Fruit fly (Drosophila melanogaster) whole organism, embryonic: ENCODE results near the gene sick.
A peak's percentile ranks its signal among the peaks of the same experiment; 100 is the strongest.

Source experiments
- CG10543 ChIP-seq: fragments of 200-800 bp; sonication (Bioruptor generic); optimal IDR thresholded peaks from 3 replicates; lab custom pipeline; 2017; ENCODE audit warnings: missing biosample characterization, mild to moderate bottlenecking, missing genetic modification characterization, moderate library complexity
- CG13296 ChIP-seq: fragments of 200-800 bp; sonication (Bioruptor generic); optimal IDR thresholded peaks from 3 replicates; lab custom pipeline; 2018; ENCODE audit warnings: missing biosample characterization, mild to moderate bottlenecking, missing genetic modification characterization
- CG14710 ChIP-seq: fragments of 200-800 bp; sonication (Bioruptor generic); optimal IDR thresholded peaks from 3 replicates; lab custom pipeline; 2019; ENCODE audit warnings: missing biosample characterization, mild to moderate bottlenecking, missing genetic modification characterization, moderate library complexity
- CG14860 ChIP-seq: fragments of 200-800 bp; sonication (Bioruptor generic); IDR thresholded peaks from 3 replicates; pipeline ENCODE4 v1.3.6; 2022; ENCODE audit warnings: missing biosample characterization, missing genetic modification characterization; ENCODE audit not compliant: partially characterized antibody
- CG15073 ChIP-seq: fragments of 200-800 bp; sonication (Bioruptor generic); optimal IDR thresholded peaks from 2 replicates; lab custom pipeline; 2016; ENCODE audit warnings: missing biosample characterization, missing genetic modification characterization
- CG16815 ChIP-seq: fragments of 200-800 bp; sonication (Bioruptor generic); optimal IDR thresholded peaks from 3 replicates; lab custom pipeline; 2017; ENCODE audit warnings: missing biosample characterization, mild to moderate bottlenecking, missing genetic modification characterization
- CG16863 ChIP-seq: fragments of 200-800 bp; sonication (Bioruptor generic); optimal IDR thresholded peaks from 3 replicates; lab custom pipeline; 2016; ENCODE audit warnings: missing biosample characterization, missing genetic modification characterization
- CG17328 ChIP-seq: fragments of 200-800 bp; sonication (Bioruptor generic); IDR thresholded peaks from 2 replicates; pipeline ENCODE4 v1.3.6; 2022; ENCODE audit warnings: missing biosample characterization, missing genetic modification characterization
- CG17612 ChIP-seq: fragments of 200-800 bp; sonication (Bioruptor generic); IDR thresholded peaks from 2 replicates; pipeline ENCODE4 v1.3.6; 2022; ENCODE audit warnings: missing biosample characterization, missing genetic modification characterization
- CG1832 ChIP-seq: fragments of 200-800 bp; sonication (Bioruptor generic); optimal IDR thresholded peaks from 2 replicates; lab custom pipeline; 2017; ENCODE audit warnings: missing biosample characterization, mild to moderate bottlenecking, missing genetic modification characterization, inconsistent platforms
- CG3163 ChIP-seq: fragments of 200-800 bp; sonication (Bioruptor generic); optimal IDR thresholded peaks from 3 replicates; lab custom pipeline; 2016; ENCODE audit warnings: missing biosample characterization, missing genetic modification characterization
- CG32772 ChIP-seq: fragments of 200-800 bp; sonication (Bioruptor generic); IDR thresholded peaks from 2 replicates; pipeline ENCODE4 v1.3.6; 2022; ENCODE audit warnings: missing biosample characterization, missing genetic modification characterization
- CG33557 ChIP-seq: fragments of 200-800 bp; sonication (Bioruptor generic); optimal IDR thresholded peaks from 2 replicates; lab custom pipeline; 2019; ENCODE audit warnings: missing biosample characterization, mild to moderate bottlenecking, missing genetic modification characterization, moderate library complexity
- CG3407 ChIP-seq: fragments of 200-800 bp; sonication (Bioruptor generic); optimal IDR thresholded peaks from 2 replicates; lab custom pipeline; 2018; ENCODE audit warnings: missing biosample characterization, mild to moderate bottlenecking, missing genetic modification characterization
- CG34224 ChIP-seq: fragments of 200-800 bp; sonication (Bioruptor generic); IDR thresholded peaks from 3 replicates; pipeline ENCODE4 v1.3.6; 2022; ENCODE audit warnings: missing biosample characterization, missing genetic modification characterization; ENCODE audit not compliant: partially characterized antibody
- CG3726 ChIP-seq: fragments of 200-800 bp; sonication (Bioruptor generic); IDR thresholded peaks from 3 replicates; pipeline ENCODE4, ENCODE4 v1.3.6; 2022; ENCODE audit warnings: missing biosample characterization, missing genetic modification characterization
- CG4707 ChIP-seq: fragments of 200-800 bp; sonication (Bioruptor generic); optimal IDR thresholded peaks from 2 replicates; lab custom pipeline; 2018; ENCODE audit warnings: missing biosample characterization, mild to moderate bottlenecking, missing genetic modification characterization, moderate library complexity
- CG4820 ChIP-seq: fragments of 200-800 bp; sonication (Bioruptor generic); optimal IDR thresholded peaks from 3 replicates; lab custom pipeline; 2016; ENCODE audit warnings: missing biosample characterization, missing genetic modification characterization
- CG5953 ChIP-seq: fragments of 200-800 bp; sonication (Bioruptor generic); IDR thresholded peaks from 2 replicates; pipeline ENCODE4 v1.3.6; 2022; ENCODE audit warnings: missing biosample characterization, missing genetic modification characterization
- CG7372 ChIP-seq: fragments of 200-800 bp; sonication (Bioruptor generic); IDR thresholded peaks from 2 replicates; pipeline ENCODE4 v1.3.6; 2022; ENCODE audit warnings: missing biosample characterization, missing genetic modification characterization
- CG7928 ChIP-seq: fragments of 200-800 bp; sonication (Bioruptor generic); optimal IDR thresholded peaks from 2 replicates; lab custom pipeline; 2017; ENCODE audit warnings: missing biosample characterization, mild to moderate bottlenecking, missing genetic modification characterization
- CG8281 ChIP-seq: fragments of 200-800 bp; sonication (Bioruptor generic); optimal IDR thresholded peaks from 2 replicates; lab custom pipeline; 2018; ENCODE audit warnings: missing biosample characterization, mild to moderate bottlenecking, missing genetic modification characterization, moderate library complexity
- Eip74EF ChIP-seq, 2 experiments: fragments of 200-800 bp in 1 of 2; fragments of >200 bp in 1 of 2; sonication (Bioruptor generic) in 1 of 2; optimal IDR thresholded peaks; 2 replicates each; lab custom pipeline; 2017 to 2019; ENCODE audit warnings: missing biosample characterization in 2 of 2, missing genetic modification characterization in 2 of 2, mild to moderate bottlenecking in 1 of 2, moderate library complexity in 1 of 2
- Hey ChIP-seq: fragments of 200-800 bp; sonication (Bioruptor generic); optimal IDR thresholded peaks from 3 replicates; lab custom pipeline; 2018; ENCODE audit warnings: missing biosample characterization, mild to moderate bottlenecking, missing genetic modification characterization
- Kr ChIP-seq: fragments of 200-800 bp; sonication (Bioruptor generic); optimal IDR thresholded peaks from 2 replicates; lab custom pipeline; 2017; ENCODE audit warnings: missing biosample characterization, mild to moderate bottlenecking, missing genetic modification characterization
- Lpt ChIP-seq: fragments of >200 bp; optimal IDR thresholded peaks from 2 replicates; lab custom pipeline; 2018; ENCODE audit warnings: missing biosample characterization, missing genetic modification characterization
- Max ChIP-seq: fragments of 200-800 bp; sonication (Bioruptor generic); optimal IDR thresholded peaks from 2 replicates; lab custom pipeline; 2016; ENCODE audit warnings: missing biosample characterization, mild to moderate bottlenecking, missing genetic modification characterization
- Nf-YB ChIP-seq: fragments of 200-800 bp; sonication (Bioruptor generic); optimal IDR thresholded peaks from 3 replicates; lab custom pipeline; 2019; ENCODE audit warnings: missing biosample characterization, mild to moderate bottlenecking, missing genetic modification characterization, moderate library complexity
- Opbp ChIP-seq: fragments of 200-800 bp; sonication (Bioruptor generic); IDR thresholded peaks from 3 replicates; pipeline ENCODE4 v1.3.6; 2022; ENCODE audit warnings: missing biosample characterization, missing genetic modification characterization; ENCODE audit not compliant: partially characterized antibody
- Optix ChIP-seq: fragments of 200-800 bp; sonication (Bioruptor generic); IDR thresholded peaks from 3 replicates; pipeline ENCODE4 v1.3.6; 2022; ENCODE audit warnings: missing biosample characterization, missing genetic modification characterization
- Rx ChIP-seq: fragments of 200-800 bp; sonication (Bioruptor generic); IDR thresholded peaks from 2 replicates; pipeline ENCODE4 v1.3.6; 2022; ENCODE audit warnings: missing biosample characterization, missing genetic modification characterization
- Stat92E ChIP-seq, 3 experiments: fragments of >200 bp in 2 of 3; fragments of 200-800 bp in 1 of 3; sonication (Bioruptor generic) in 1 of 3; optimal IDR thresholded peaks; 2 replicates each; lab custom pipeline; 2017 to 2019; ENCODE audit warnings: missing biosample characterization in 3 of 3, missing genetic modification characterization in 3 of 3, mild to moderate bottlenecking in 1 of 3, moderate library complexity in 1 of 3
- Xbp1 ChIP-seq: fragments of 200-800 bp; sonication (Bioruptor generic); optimal IDR thresholded peaks from 3 replicates; lab custom pipeline; 2016; ENCODE audit warnings: missing biosample characterization, mild to moderate bottlenecking, missing genetic modification characterization
- cg ChIP-seq: fragments of 200-800 bp; sonication (Bioruptor generic); optimal IDR thresholded peaks from 3 replicates; lab custom pipeline; 2019; ENCODE audit warnings: missing biosample characterization, mild to moderate bottlenecking, missing genetic modification characterization, moderate library complexity
- croc ChIP-seq: fragments of 200-800 bp; sonication (Bioruptor generic); conservative IDR thresholded peaks from 3 replicates; pipeline ENCODE4 v1.3.6; 2022; ENCODE audit warnings: missing biosample characterization, missing genetic modification characterization
- da ChIP-seq: fragments of 200-800 bp; sonication (Bioruptor generic); optimal IDR thresholded peaks from 2 replicates; lab custom pipeline; 2016; ENCODE audit warnings: missing biosample characterization, missing genetic modification characterization
- dmrt11E ChIP-seq: fragments of 200-800 bp; sonication (Bioruptor generic); optimal IDR thresholded peaks from 3 replicates; lab custom pipeline; 2018; ENCODE audit warnings: missing biosample characterization, mild to moderate bottlenecking, missing genetic modification characterization, moderate library complexity
- eyg ChIP-seq: fragments of 200-800 bp; sonication (Bioruptor generic); optimal IDR thresholded peaks from 3 replicates; lab custom pipeline; 2016; ENCODE audit warnings: missing biosample characterization, missing genetic modification characterization
- fru ChIP-seq: fragments of >200 bp; optimal IDR thresholded peaks from 2 replicates; lab custom pipeline; 2017
- gro ChIP-seq: fragments of 200-800 bp; sonication (Bioruptor generic); optimal IDR thresholded peaks from 2 replicates; lab custom pipeline; 2016; ENCODE audit warnings: missing biosample characterization, missing genetic modification characterization
- kay ChIP-seq: fragments of 200-800 bp; sonication (Bioruptor generic); optimal IDR thresholded peaks from 2 replicates; lab custom pipeline; 2016; ENCODE audit warnings: missing biosample characterization, missing genetic modification characterization
- ken ChIP-seq: fragments of 200-800 bp; sonication (Bioruptor generic); IDR thresholded peaks from 3 replicates; pipeline ENCODE4 v1.3.6; 2022; ENCODE audit warnings: missing biosample characterization, missing genetic modification characterization
- lab ChIP-seq: fragments of 200-800 bp; sonication (Bioruptor generic); optimal IDR thresholded peaks from 3 replicates; lab custom pipeline; 2017; ENCODE audit warnings: missing biosample characterization, missing genetic modification characterization, mild to moderate bottlenecking, moderate library complexity, missing genetic modification reagents
- lbe ChIP-seq: fragments of 200-800 bp; sonication (Bioruptor generic); optimal IDR thresholded peaks from 2 replicates; lab custom pipeline; 2016; ENCODE audit warnings: missing biosample characterization, mild to moderate bottlenecking, missing genetic modification characterization
- sens-2 ChIP-seq: fragments of 200-800 bp; sonication (Bioruptor generic); IDR thresholded peaks from 2 replicates; pipeline ENCODE4 v1.3.6; 2022; ENCODE audit warnings: missing biosample characterization, missing genetic modification characterization
- sim ChIP-seq: fragments of 200-800 bp; sonication (Bioruptor generic); IDR thresholded peaks from 2 replicates; pipeline ENCODE4 v1.3.6; 2022; ENCODE audit warnings: missing biosample characterization, missing genetic modification characterization
- toy ChIP-seq: fragments of 200-800 bp; sonication (Bioruptor generic); IDR thresholded peaks from 2 replicates; pipeline ENCODE4 v1.3.6; 2022; ENCODE audit warnings: missing biosample characterization, missing genetic modification characterization
- tup ChIP-seq: fragments of 200-800 bp; sonication (Bioruptor generic); optimal IDR thresholded peaks from 2 replicates; lab custom pipeline; 2016; ENCODE audit warnings: missing biosample characterization, mild to moderate bottlenecking, missing genetic modification characterization, moderate library complexity
- zfh2 ChIP-seq: fragments of 200-800 bp; sonication (Bioruptor generic); optimal IDR thresholded peaks from 2 replicates; lab custom pipeline; 2016; ENCODE audit warnings: missing biosample characterization, missing genetic modification characterization

Gene sick

DNA sequence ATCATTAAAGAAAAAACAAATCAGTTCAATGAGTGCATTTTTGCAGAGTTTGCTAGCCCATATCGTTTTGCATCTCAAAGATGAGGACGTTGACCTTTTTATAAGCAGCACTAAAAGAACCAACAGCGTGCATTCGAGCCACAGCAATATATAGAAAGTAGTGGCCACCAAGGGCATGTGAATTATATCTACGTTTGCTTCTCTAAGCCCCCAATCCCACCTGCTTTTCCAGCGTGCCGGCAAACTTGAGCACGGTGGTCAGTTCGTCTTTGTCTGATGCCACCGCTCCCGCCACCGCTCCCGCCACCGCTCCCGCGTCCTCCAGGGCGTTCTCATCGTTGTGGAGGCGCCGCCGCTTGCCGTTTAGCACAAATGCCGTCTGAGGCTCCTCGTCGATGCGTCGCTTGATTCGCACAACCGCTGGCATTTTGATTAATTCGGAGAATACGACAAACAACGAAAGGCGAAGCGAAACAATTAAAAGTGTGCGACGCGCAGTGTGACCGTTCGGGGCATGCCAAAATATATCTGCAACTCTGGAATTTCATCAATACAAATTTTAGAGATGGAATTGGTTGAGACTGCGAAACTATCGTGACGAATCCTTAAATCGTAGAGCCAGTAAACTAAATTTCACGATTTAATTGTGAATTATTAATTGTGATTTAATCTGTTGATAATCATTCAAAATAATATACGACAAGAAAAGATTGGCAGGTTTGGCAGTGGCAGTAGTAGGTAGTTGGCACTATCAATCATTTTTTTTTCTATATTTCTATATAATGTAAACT is 650 bp upstream of the sick start (continued):
- TF ChIP-seq Opbp (GFP tag; lab: Robert Waterston, UW), result peak; percentile 84; the same call in 2 of the 3 replicates
- peak; percentile 12; the same call in 1 of the 3 replicates for TF ChIP-seq ken (GFP tag; lab: Robert Waterston, UW)
- TF ChIP-seq fru (lab: Kevin White, UChicago), result no peak
- TF ChIP-seq CG7372 (GFP tag; lab: Robert Waterston, UW), result no peak
- peak; percentile 80 for TF ChIP-seq CG14710 (tag; lab: Kevin White, UChicago)
- no peak for TF ChIP-seq toy (GFP tag; lab: Robert Waterston, UW)
- peak in 1 of 3 experiments; percentile 5 for TF ChIP-seq Stat92E (GFP tag; optimal IDR thresholded peaks at IDR 0.05; lab: Kevin White, UChicago)
- no peak for TF ChIP-seq CG3163 (GFP tag; lab: Kevin White, UChicago)
- TF ChIP-seq dmrt11E (tag; lab: Kevin White, UChicago), result peak; percentile 33
- peak; percentile 50 for TF ChIP-seq Max (GFP tag; lab: Kevin White, UChicago)
- peak; percentile 34 for TF ChIP-seq tup (GFP tag; lab: Kevin White, UChicago)
- TF ChIP-seq sim (GFP tag; lab: Robert Waterston, UW), result no peak
- TF ChIP-seq gro (GFP tag; lab: Kevin White, UChicago), result peak; percentile 29
- TF ChIP-seq Optix (GFP tag; lab: Robert Waterston, UW), result no peak
- no peak for TF ChIP-seq Kr (GFP tag; lab: Kevin White, UChicago)
- peak; percentile 62 for TF ChIP-seq zfh2 (GFP tag; lab: Kevin White, UChicago)
- no peak for TF ChIP-seq da
- TF ChIP-seq CG16815, result no peak
- peak; percentile 10; the same call in 1 of the 2 replicates for TF ChIP-seq CG32772 (GFP tag; lab: Robert Waterston, UW)
- no peak for TF ChIP-seq cg (GFP tag; lab: Kevin White, UChicago)
- no peak for TF ChIP-seq CG13296
- TF ChIP-seq CG3726 (GFP tag; lab: Robert Waterston, UW), result no peak
- TF ChIP-seq croc (GFP tag; lab: Robert Waterston, UW), result no peak
- TF ChIP-seq CG17612, result no peak
- TF ChIP-seq CG14860, result peak; percentile 54
- TF ChIP-seq lab (GFP tag; lab: Kevin White, UChicago), result no peak
- no peak for TF ChIP-seq lbe
- no peak for TF ChIP-seq CG10543
- TF ChIP-seq CG4820 (GFP tag; lab: Kevin White, UChicago), result peak; percentile 42
- TF ChIP-seq sens-2 (GFP tag; lab: Robert Waterston, UW), result no peak
- TF ChIP-seq Nf-YB (GFP tag; lab: Kevin White, UChicago), result no peak
- TF ChIP-seq CG7928 (GFP tag; lab: Kevin White, UChicago), result no peak
- TF ChIP-seq CG8281 (tag; lab: Kevin White, UChicago), result peak; percentile 74
- no peak for TF ChIP-seq Eip74EF (GFP tag; optimal IDR thresholded peaks at IDR 0.05; lab: Kevin White, UChicago)
- no peak for TF ChIP-seq CG15073 (GFP tag; lab: Kevin White, UChicago)
- peak; percentile 11 for TF ChIP-seq CG3407 (GFP tag; lab: Kevin White, UChicago)
- TF ChIP-seq CG5953 (GFP tag; lab: Robert Waterston, UW), result no peak
- peak; percentile 80 for TF ChIP-seq CG34224 (GFP tag; lab: Robert Waterston, UW)
- TF ChIP-seq kay (GFP tag; lab: Kevin White, UChicago), result no peak
- peak; percentile 35 for TF ChIP-seq CG33557 (GFP tag; lab: Kevin White, UChicago)
- TF ChIP-seq Rx (GFP tag; lab: Robert Waterston, UW), result no peak
- TF ChIP-seq CG4707, result no peak
- TF ChIP-seq CG16863, result no peak
- no peak for TF ChIP-seq Hey (tag; lab: Kevin White, UChicago)
- peak; percentile 68 for TF ChIP-seq Xbp1
- peak; percentile 25; the same call in 1 of the 2 replicates for TF ChIP-seq CG17328 (GFP tag; lab: Robert Waterston, UW)
- TF ChIP-seq CG1832, result no peak
- no peak for TF ChIP-seq Lpt (GFP tag; lab: Kevin White, UChicago)
- no peak for TF ChIP-seq eyg (GFP tag; lab: Kevin White, UChicago)
